Fruit fly (Drosophila melanogaster) Kc167 (cell line): Measurements from ENCODE around the gene CG8478.

Experiments used
- Myc ChIP-seq: fragments of >200 bp; optimal IDR thresholded peaks from 2 replicates; lab custom pipeline; 2017; ENCODE audit warnings: missing external identifiers
- Sin3A ChIP-seq: fragments of >200 bp; optimal IDR thresholded peaks from 2 replicates; lab custom pipeline; 2018; ENCODE audit warnings: missing external identifiers
- h ChIP-seq: fragments of >200 bp; optimal IDR thresholded peaks from 3 replicates; lab custom pipeline; 2018; ENCODE audit warnings: missing external identifiers
- insv ChIP-seq: fragments of >200 bp; optimal IDR thresholded peaks from 3 replicates; lab custom pipeline; 2018; ENCODE audit warnings: missing external identifiers
- psq ChIP-seq: fragments of >200 bp; optimal IDR thresholded peaks from 2 replicates; lab custom pipeline; 2017; ENCODE audit warnings: missing external identifiers
- ttk ChIP-seq: sonication (Bioruptor generic); optimal IDR thresholded peaks from 2 replicates; lab custom pipeline; 2017; ENCODE audit warnings: missing external identifiers

dm6 chr3R:9777941-9778360, 14.5 kb downstream of the CG8478 start, which contains the start of gene RpS29:
- TF ChIP-seq psq (lab: Kevin White, UChicago): no peak
- no peak for TF ChIP-seq insv (lab: Kevin White, UChicago)
- no peak for TF ChIP-seq Myc
- no peak for TF ChIP-seq ttk (lab: Kevin White, UChicago)
- no peak for TF ChIP-seq h (lab: Kevin White, UChicago)
- TF ChIP-seq Sin3A (lab: Kevin White, UChicago): no peak
